Worm (Caenorhabditis elegans) whole organism, L3 larva: Measurements from ENCODE around the gene sru-27.

Experiments used
- R02D3.7 ChIP-seq: fragments of 150-350 bp; optimal IDR thresholded peaks from 2 replicates; lab custom pipeline; 2014; ENCODE audit warnings: missing biosample characterization, missing genetic modification characterization
- aly-2 ChIP-seq: fragments of 150-350 bp; optimal IDR thresholded peaks from 2 replicates; lab custom pipeline; 2014; ENCODE audit warnings: missing biosample characterization, missing genetic modification characterization
- ceh-16 ChIP-seq: sonication (generic microtip); optimal IDR thresholded peaks from 2 replicates; lab custom pipeline; 2017; ENCODE audit warnings: missing biosample characterization, missing genetic modification characterization
- ceh-9 ChIP-seq: sonication (generic microtip); optimal IDR thresholded peaks from 2 replicates; lab custom pipeline; 2018; ENCODE audit warnings: missing biosample characterization, missing genetic modification characterization
- egl-27 ChIP-seq: sonication (generic microtip); optimal IDR thresholded peaks from 4 replicates; lab custom pipeline; 2017; ENCODE audit warnings: missing biosample characterization, missing genetic modification reagents, missing genetic modification characterization
- egl-5 ChIP-seq: fragments of 150-350 bp; optimal IDR thresholded peaks from 2 replicates; lab custom pipeline; 2017; ENCODE audit warnings: missing biosample characterization, missing genetic modification reagents, missing genetic modification characterization, inconsistent platforms
- elt-1 ChIP-seq: fragments of 150-350 bp; optimal IDR thresholded peaks from 2 replicates; lab custom pipeline; 2014; ENCODE audit warnings: missing biosample characterization, missing genetic modification characterization
- elt-3 ChIP-seq, 3 experiments: fragments of 150-350 bp in 1 of 3; sonication (generic microtip) in 2 of 3; optimal IDR thresholded peaks; 2 replicates in 2 of 3; 4 replicates in 1 of 3; lab custom pipeline; 2014 to 2017; ENCODE audit warnings: missing biosample characterization in 3 of 3, missing genetic modification characterization in 3 of 3
- eor-1 ChIP-seq, 2 experiments: fragments of 150-350 bp; optimal IDR thresholded peaks; 2 replicates each; lab custom pipeline; 2014 to 2018; ENCODE audit warnings: missing biosample characterization in 2 of 2, missing genetic modification characterization in 2 of 2
- fkh-10 ChIP-seq: sonication (generic microtip); optimal IDR thresholded peaks from 2 replicates; lab custom pipeline; 2017; ENCODE audit warnings: missing biosample characterization, missing genetic modification reagents, missing genetic modification characterization
- fkh-2 ChIP-seq: fragments of 150-350 bp; optimal IDR thresholded peaks from 2 replicates; lab custom pipeline; 2014; ENCODE audit warnings: missing biosample characterization, missing genetic modification reagents, missing genetic modification characterization
- fos-1 ChIP-seq: fragments of 150-350 bp; optimal IDR thresholded peaks from 2 replicates; lab custom pipeline; 2014; ENCODE audit warnings: missing biosample characterization, missing genetic modification characterization
- hmg-11 ChIP-seq: sonication (generic microtip); optimal IDR thresholded peaks from 2 replicates; lab custom pipeline; 2016; ENCODE audit warnings: missing genetic modification characterization, missing compliant biosample characterization
- lin-39 ChIP-seq: fragments of 150-350 bp; optimal IDR thresholded peaks from 2 replicates; lab custom pipeline; 2018; ENCODE audit warnings: missing biosample characterization, missing genetic modification reagents, missing genetic modification characterization
- mml-1 ChIP-seq: fragments of 150-350 bp; sonication (generic microtip); optimal IDR thresholded peaks from 3 replicates; lab custom pipeline; 2014; ENCODE audit warnings: missing biosample characterization, missing genetic modification characterization
- nfya-1 ChIP-seq: sonication (generic microtip); optimal IDR thresholded peaks from 2 replicates; lab custom pipeline; 2017; ENCODE audit warnings: missing genetic modification characterization, mild to moderate bottlenecking, missing compliant biosample characterization, antibody characterized with exemption, moderate library complexity; ENCODE audit not compliant: insufficient read depth
- nhr-11 ChIP-seq: fragments of 150-350 bp; optimal IDR thresholded peaks from 2 replicates; lab custom pipeline; 2014; ENCODE audit warnings: missing biosample characterization, missing genetic modification characterization
- nhr-12 ChIP-seq: fragments of 150-350 bp; optimal IDR thresholded peaks from 2 replicates; lab custom pipeline; 2014; ENCODE audit warnings: missing biosample characterization, missing genetic modification characterization
- nhr-23 ChIP-seq: fragments of 150-350 bp; optimal IDR thresholded peaks from 2 replicates; lab custom pipeline; 2014; ENCODE audit warnings: missing biosample characterization, missing genetic modification reagents, missing genetic modification characterization
- nhr-237 ChIP-seq: fragments of 150-350 bp; optimal IDR thresholded peaks from 2 replicates; lab custom pipeline; 2014; ENCODE audit warnings: missing biosample characterization, missing genetic modification characterization
- nhr-25 ChIP-seq: sonication (generic microtip); optimal IDR thresholded peaks from 2 replicates; lab custom pipeline; 2017; ENCODE audit warnings: missing biosample characterization, missing genetic modification characterization
- nhr-28 ChIP-seq: fragments of 150-350 bp; optimal IDR thresholded peaks from 2 replicates; lab custom pipeline; 2014; ENCODE audit warnings: missing biosample characterization, missing genetic modification characterization
- nhr-43 ChIP-seq: sonication (generic microtip); optimal IDR thresholded peaks from 2 replicates; lab custom pipeline; 2016; ENCODE audit warnings: mild to moderate bottlenecking, missing genetic modification characterization, missing compliant biosample characterization; ENCODE audit not compliant: poor library complexity, severe bottlenecking
- nhr-76 ChIP-seq: fragments of 150-350 bp; sonication (generic microtip); optimal IDR thresholded peaks from 5 replicates; lab custom pipeline; 2014; ENCODE audit warnings: missing biosample characterization, missing genetic modification characterization
- nhr-77 ChIP-seq: fragments of 150-350 bp; optimal IDR thresholded peaks from 2 replicates; lab custom pipeline; 2014; ENCODE audit warnings: missing biosample characterization, missing genetic modification characterization
- pha-4 ChIP-seq: fragments of 150-350 bp; optimal IDR thresholded peaks from 2 replicates; lab custom pipeline; 2014; ENCODE audit warnings: missing biosample characterization, missing genetic modification reagents, missing genetic modification characterization
- pqm-1 ChIP-seq: fragments of 150-350 bp; optimal IDR thresholded peaks from 2 replicates; lab custom pipeline; 2017; ENCODE audit warnings: missing biosample characterization, missing genetic modification characterization, inconsistent platforms
- sea-2 ChIP-seq: fragments of 150-350 bp; sonication (generic microtip); optimal IDR thresholded peaks from 4 replicates; lab custom pipeline; 2014; ENCODE audit warnings: missing biosample characterization, missing genetic modification reagents, missing genetic modification characterization
- skn-1 ChIP-seq: fragments of 150-350 bp; optimal IDR thresholded peaks from 2 replicates; lab custom pipeline; 2014; ENCODE audit warnings: missing biosample characterization, missing genetic modification characterization
- tbx-2 ChIP-seq: sonication (generic microtip); optimal IDR thresholded peaks from 2 replicates; lab custom pipeline; 2016; ENCODE audit warnings: mild to moderate bottlenecking, missing genetic modification characterization, missing compliant biosample characterization
- unc-39 ChIP-seq: sonication (generic microtip); optimal IDR thresholded peaks from 4 replicates; lab custom pipeline; 2017; ENCODE audit warnings: missing biosample characterization, missing genetic modification characterization
- unc-62 ChIP-seq: fragments of 150-350 bp; sonication (generic microtip); optimal IDR thresholded peaks from 4 replicates; lab custom pipeline; 2014; ENCODE audit warnings: missing biosample characterization, missing genetic modification reagents, missing genetic modification characterization
- zag-1 ChIP-seq: fragments of 150-350 bp; optimal IDR thresholded peaks from 2 replicates; lab custom pipeline; 2014; ENCODE audit warnings: missing biosample characterization, missing genetic modification characterization
- ztf-11 ChIP-seq: fragments of 150-350 bp; optimal IDR thresholded peaks from 2 replicates; lab custom pipeline; 2014; ENCODE audit warnings: missing biosample characterization, missing genetic modification characterization
- ztf-4 ChIP-seq: fragments of 150-350 bp; optimal IDR thresholded peaks from 2 replicates; lab custom pipeline; 2014; ENCODE audit warnings: missing biosample characterization, missing genetic modification characterization

The sru-27 gene

DNA sequence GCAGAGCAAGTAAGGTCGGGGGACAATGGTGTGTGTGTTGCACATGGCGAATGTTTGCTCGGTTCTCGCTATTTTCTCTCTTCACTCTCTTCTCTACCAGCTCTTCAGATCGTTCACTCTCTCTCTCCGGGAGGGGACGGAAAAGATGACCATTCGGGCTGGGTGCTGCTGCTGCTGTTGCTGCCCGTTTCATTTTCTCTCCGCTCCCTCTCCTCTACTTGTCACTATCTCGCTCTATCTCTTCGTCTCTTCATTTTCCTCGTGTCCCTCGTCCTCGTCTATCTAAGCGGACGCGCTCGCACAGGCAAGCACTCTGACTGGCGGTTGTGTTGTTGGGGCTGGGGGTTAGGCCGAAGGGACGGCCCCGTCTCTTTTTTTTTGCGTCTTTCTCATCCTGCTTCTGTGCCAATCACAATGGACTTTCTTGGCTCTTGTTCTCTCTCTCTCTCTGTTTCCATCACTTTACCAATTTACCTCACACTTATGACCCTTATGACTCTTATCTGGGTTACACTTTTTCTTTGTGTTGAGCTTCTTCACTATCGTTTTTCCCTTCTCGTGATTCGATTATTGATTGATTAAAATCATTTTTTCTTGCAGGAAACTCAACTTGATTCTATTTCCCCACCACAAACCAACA, 24.6 kb upstream of the sru-27 start, which contains the start of the genes F53E2.2 and unc-60 (continued):
- no peak for TF ChIP-seq ztf-4
- TF ChIP-seq nhr-23 = no peak
- no peak for TF ChIP-seq fos-1 (tag; lab: Kevin White, UChicago)

DNA sequence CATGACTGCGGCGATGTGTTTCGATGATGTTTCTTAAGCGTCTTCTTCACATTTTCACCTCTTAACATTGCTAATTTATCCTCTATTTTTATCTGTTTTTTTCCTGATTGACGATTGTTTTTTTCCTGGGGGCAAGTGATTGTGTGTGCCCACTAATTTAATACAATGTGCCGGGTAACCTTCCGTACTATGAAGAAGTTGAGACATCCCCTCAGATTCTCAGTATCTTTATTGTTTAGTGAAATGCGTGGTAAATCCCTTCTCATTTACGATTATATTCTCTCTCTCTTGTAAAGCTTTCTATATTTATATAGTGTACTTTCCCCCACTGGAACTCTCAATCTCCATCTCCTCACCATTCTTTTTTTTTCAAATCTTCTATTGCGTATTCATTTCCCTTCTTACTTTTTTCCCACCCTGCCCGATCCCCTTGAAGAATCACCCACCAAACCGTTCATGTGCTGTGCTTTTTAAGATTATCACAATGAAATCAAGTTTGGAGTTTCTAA, 22.9 kb upstream of the sru-27 start:
- TF ChIP-seq nhr-237 (tag; lab: Kevin White, UChicago) (no peak), hmg-11 (no peak), elt-1 (tag; lab: Kevin White, UChicago) (no peak), unc-39 (no peak), sea-2 (GFP tag; lab: Kevin White, UChicago) (no peak), nhr-43 (tag; lab: Kevin White, UChicago) (peak; percentile 22), R02D3.7 (no peak), nhr-28 (no peak), fkh-2 (no peak)

DNA sequence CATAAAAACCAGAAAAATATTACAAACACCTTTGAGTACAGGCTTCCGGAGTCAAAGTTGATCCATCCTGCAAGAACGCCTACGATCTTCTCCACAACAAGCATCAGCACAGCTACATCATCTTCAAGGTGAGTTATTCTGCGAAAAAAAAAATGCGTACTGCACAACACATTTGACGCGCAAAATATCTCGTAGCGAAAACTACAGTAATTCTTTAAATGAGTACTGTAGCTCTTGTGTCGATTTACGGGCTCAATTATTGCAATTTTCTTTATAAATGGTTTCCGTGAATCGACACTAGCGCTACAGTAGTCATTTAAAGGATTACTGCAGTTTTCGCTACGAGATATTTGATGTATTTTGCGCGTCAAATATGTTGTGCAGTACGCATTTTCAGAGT, 22.4 kb upstream of the sru-27 start:
- no peak for TF ChIP-seq skn-1 (tag; lab: Kevin White, UChicago)
- no peak for TF ChIP-seq nhr-12 (tag; lab: Kevin White, UChicago)
- no peak for TF ChIP-seq zag-1 (tag; lab: Kevin White, UChicago)
- no peak for TF ChIP-seq egl-27 (tag; lab: Kevin White, UChicago)
- TF ChIP-seq lin-39 (tag; lab: Kevin White, UChicago) = no peak
- no peak for TF ChIP-seq R02D3.7
- TF ChIP-seq nhr-11 = no peak
- TF ChIP-seq ztf-11 (tag; lab: Kevin White, UChicago) = no peak
- no peak for TF ChIP-seq fkh-10 (GFP tag; lab: Kevin White, UChicago)
- no peak for TF ChIP-seq elt-3 (tag; optimal IDR thresholded peaks at IDR 0.05; lab: Kevin White, UChicago)
- TF ChIP-seq tbx-2 (tag; lab: Kevin White, UChicago) = no peak
- TF ChIP-seq elt-1 (tag; lab: Kevin White, UChicago) = no peak

DNA sequence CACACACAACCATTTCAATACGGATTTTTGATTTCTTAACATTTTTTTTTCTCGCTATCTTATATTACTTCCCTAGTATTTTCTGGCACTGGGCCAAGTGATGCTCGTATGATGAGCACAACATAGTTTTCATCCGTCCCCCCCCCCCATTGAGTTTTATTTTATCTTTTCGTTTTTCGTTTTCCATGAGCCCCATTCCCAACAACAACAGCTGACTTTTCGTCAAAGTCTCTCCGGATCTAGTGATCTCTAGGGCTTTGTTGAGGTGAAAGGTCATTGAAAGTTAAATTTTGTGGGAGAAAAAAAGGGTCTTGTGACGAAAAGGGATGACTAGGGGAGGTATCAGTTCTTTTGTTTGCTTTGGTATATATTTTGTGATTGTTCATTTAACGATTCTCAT, 18.4 kb upstream of the sru-27 start:
- TF ChIP-seq egl-5 (tag; lab: Kevin White, UChicago) (peak; percentile 73), nhr-76 (tag; lab: Kevin White, UChicago) (no peak)

DNA sequence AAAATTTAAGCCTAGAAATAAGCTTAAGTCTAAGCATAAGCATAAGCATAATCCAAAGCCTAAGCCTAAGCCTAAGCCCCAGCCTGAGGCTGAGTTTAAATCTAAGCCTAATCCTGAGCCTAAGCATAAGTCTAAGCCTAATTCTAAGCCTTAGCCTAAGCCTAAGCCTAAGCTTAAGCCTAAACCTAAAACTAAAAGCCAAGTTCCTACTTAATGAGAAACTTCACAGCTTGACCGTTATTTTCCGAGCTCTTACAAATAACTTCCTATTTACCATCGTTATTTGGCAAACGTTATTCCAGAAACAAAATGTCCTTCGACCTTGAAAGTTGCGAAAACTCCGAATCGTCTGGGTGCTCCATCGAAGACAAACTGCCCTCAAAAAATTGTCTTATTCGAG, 17.5 kb upstream of the sru-27 start, which contains the start of gene C38C3.4:
Gene C38C3.4, plus strand, starts transcription at position 301 of the 400 bp plus-strand sequence.
- TF ChIP-seq nhr-77 (tag; lab: Kevin White, UChicago) (no peak), eor-1 (tag; optimal IDR thresholded peaks at IDR 0.05; lab: Kevin White, UChicago) (no peak), skn-1 (tag; lab: Kevin White, UChicago) (no peak)

DNA sequence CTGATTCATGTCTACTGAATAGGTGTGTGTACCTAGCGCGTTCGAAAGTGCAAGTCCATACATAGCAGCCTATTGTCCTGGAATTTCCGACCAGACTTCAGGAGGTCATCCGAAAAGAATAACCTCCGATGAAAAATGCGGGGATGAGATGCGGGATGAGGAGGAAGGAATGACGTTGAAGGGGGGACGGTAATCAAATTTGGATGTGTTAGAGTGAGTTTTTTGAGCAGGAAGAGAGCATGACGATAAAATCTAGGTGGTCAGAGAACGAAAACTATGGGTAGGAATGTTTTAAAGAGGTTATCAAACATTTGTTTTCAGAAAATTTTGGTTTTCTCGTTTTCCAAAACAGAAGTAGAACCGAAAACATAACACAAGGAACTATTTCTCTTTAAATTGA, 13.2 kb upstream of the sru-27 start:
- no peak for TF ChIP-seq unc-62 (GFP tag; lab: Kevin White, UChicago)
- no peak for TF ChIP-seq nhr-12 (tag; lab: Kevin White, UChicago)
- peak; percentile 58 for TF ChIP-seq fkh-10 (GFP tag; lab: Kevin White, UChicago)
- TF ChIP-seq lin-39 (tag; lab: Kevin White, UChicago) = no peak
- no peak for TF ChIP-seq sea-2 (GFP tag; lab: Kevin White, UChicago)

DNA sequence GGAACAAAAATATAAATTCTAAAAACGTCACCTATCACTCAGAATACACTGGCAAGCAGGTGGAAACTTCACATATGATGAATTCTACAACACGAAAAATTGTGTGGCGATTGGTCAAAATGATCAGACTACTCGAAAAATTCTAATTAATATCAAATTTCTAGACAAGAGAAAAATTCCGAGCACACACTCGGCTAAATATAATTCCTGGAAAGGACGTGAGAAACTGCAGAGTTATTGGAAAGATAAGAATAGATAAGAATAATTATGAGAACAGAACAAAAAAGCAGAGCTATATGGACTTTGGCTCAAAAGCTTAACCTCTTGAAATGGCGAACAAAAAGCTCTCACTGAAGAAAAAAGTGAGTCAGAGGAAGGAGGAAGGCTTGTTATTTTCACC, 12.0 kb upstream of the sru-27 start:
- TF ChIP-seq ceh-16 (tag; lab: Kevin White, UChicago) (no peak), nhr-25 (tag; lab: Kevin White, UChicago) (no peak), pqm-1 (no peak), fkh-2 (no peak), aly-2 (tag; lab: Kevin White, UChicago) (no peak), egl-5 (tag; lab: Kevin White, UChicago) (no peak), skn-1 (tag; lab: Kevin White, UChicago) (no peak), unc-62 (GFP tag; lab: Kevin White, UChicago) (no peak), zag-1 (tag; lab: Kevin White, UChicago) (no peak), egl-27 (tag; lab: Kevin White, UChicago) (no peak), ceh-9 (tag; lab: Kevin White, UChicago) (no peak), mml-1 (tag; lab: Kevin White, UChicago) (no peak), nhr-11 (no peak), nfya-1 (tag; lab: Kevin White, UChicago) (no peak), nhr-12 (tag; lab: Kevin White, UChicago) (no peak), nhr-23 (no peak), pha-4 (no peak), nhr-28 (no peak)
